Fruit fly (Drosophila melanogaster) whole organism, adult: ENCODE measurements around the gene enc.

Experiments used
- CG11617 ChIP-seq: fragments of 200-800 bp; sonication (Bioruptor generic); optimal IDR thresholded peaks from 2 replicates; lab custom pipeline; 2017; ENCODE audit warnings: mild to moderate bottlenecking, missing biosample characterization, missing genetic modification reagents, missing genetic modification characterization
- CG12768 ChIP-seq: fragments of 200-800 bp; sonication (Bioruptor generic); optimal IDR thresholded peaks from 2 replicates; lab custom pipeline; 2017; ENCODE audit warnings: missing biosample characterization, missing genetic modification characterization, mild to moderate bottlenecking, moderate library complexity, missing genetic modification reagents
- CG33017 ChIP-seq: fragments of 200-800 bp; sonication (Bioruptor generic); optimal IDR thresholded peaks from 2 replicates; lab custom pipeline; 2018; ENCODE audit warnings: missing biosample characterization, mild to moderate bottlenecking, missing genetic modification characterization, moderate library complexity
- CG5204 ChIP-seq: fragments of 200-800 bp; sonication (Bioruptor generic); optimal IDR thresholded peaks from 2 replicates; lab custom pipeline; 2016; ENCODE audit warnings: missing biosample characterization, missing genetic modification characterization
- CG7045 ChIP-seq: fragments of 200-800 bp; sonication (Bioruptor generic); optimal IDR thresholded peaks from 2 replicates; lab custom pipeline; 2017; ENCODE audit warnings: missing biosample characterization, mild to moderate bottlenecking, missing genetic modification characterization
- Clk ChIP-seq: fragments of 200-800 bp; sonication (Bioruptor generic); optimal IDR thresholded peaks from 2 replicates; lab custom pipeline; 2017; ENCODE audit warnings: missing biosample characterization, missing genetic modification characterization
- Crg-1 ChIP-seq: fragments of 200-800 bp; sonication (Bioruptor generic); optimal IDR thresholded peaks from 2 replicates; lab custom pipeline; 2016; ENCODE audit warnings: missing biosample characterization, missing genetic modification characterization
- Hr96 ChIP-seq: fragments of 200-800 bp; sonication (Bioruptor generic); optimal IDR thresholded peaks from 2 replicates; lab custom pipeline; 2016; ENCODE audit warnings: missing biosample characterization, missing genetic modification characterization
- cic ChIP-seq: fragments of 200-800 bp; sonication (Bioruptor generic); optimal IDR thresholded peaks from 2 replicates; lab custom pipeline; 2017; ENCODE audit warnings: missing biosample characterization, mild to moderate bottlenecking, missing genetic modification characterization, moderate library complexity
- cnc ChIP-seq, 2 experiments: fragments of >200 bp; optimal IDR thresholded peaks; 2 replicates each; lab custom pipeline; 2017
- kay ChIP-seq: fragments of 200-800 bp; sonication (Bioruptor generic); peaks from one replicate; lab custom pipeline; 2016; ENCODE audit warnings: missing biosample characterization, missing genetic modification characterization, borderline replicate concordance
- toe ChIP-seq: fragments of 200-800 bp; sonication (Bioruptor generic); optimal IDR thresholded peaks from 2 replicates; lab custom pipeline; 2016; ENCODE audit warnings: missing biosample characterization, missing genetic modification characterization

DNA sequence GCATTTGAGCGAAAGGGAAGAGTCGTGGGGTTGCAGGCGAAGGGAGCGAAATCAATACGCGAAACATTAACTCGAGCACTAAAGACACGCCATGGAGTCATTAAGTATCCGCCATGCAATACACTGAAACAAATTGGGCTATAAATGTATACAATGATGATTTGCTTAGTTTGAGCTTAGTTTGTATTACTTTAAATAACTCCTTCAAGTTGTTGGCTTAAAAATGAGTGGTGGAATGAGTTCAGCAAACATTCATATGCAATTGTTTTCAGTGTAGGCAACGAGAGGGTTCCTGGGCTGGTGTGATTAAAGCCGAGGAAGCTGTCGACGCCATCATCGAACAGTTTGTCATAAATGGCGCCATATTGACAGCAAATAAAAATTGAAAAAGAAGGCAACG lies 20.8 kb upstream of the enc start:
- TF ChIP-seq kay (GFP tag; lab: Kevin White, UChicago), result no peak
- no peak for TF ChIP-seq CG12768 (GFP tag; lab: Kevin White, UChicago)
- TF ChIP-seq CG7045 (GFP tag; lab: Kevin White, UChicago), result no peak
- no peak for TF ChIP-seq CG5204 (GFP tag; lab: Kevin White, UChicago)
- TF ChIP-seq cnc (optimal IDR thresholded peaks at IDR 0.05; lab: Kevin White, UChicago), result no peak
- no peak for TF ChIP-seq CG33017 (tag; lab: Kevin White, UChicago)
- no peak for TF ChIP-seq Crg-1
- no peak for TF ChIP-seq CG11617 (GFP tag; lab: Kevin White, UChicago)
- TF ChIP-seq cic, result no peak
- no peak for TF ChIP-seq toe (GFP tag; lab: Kevin White, UChicago)
- TF ChIP-seq Clk, result no peak
- TF ChIP-seq Hr96 (GFP tag; lab: Kevin White, UChicago), result no peak
